Worm (Caenorhabditis elegans): Measurements from ENCODE around the gene sdc-2.

The sdc-2 gene

DNA sequence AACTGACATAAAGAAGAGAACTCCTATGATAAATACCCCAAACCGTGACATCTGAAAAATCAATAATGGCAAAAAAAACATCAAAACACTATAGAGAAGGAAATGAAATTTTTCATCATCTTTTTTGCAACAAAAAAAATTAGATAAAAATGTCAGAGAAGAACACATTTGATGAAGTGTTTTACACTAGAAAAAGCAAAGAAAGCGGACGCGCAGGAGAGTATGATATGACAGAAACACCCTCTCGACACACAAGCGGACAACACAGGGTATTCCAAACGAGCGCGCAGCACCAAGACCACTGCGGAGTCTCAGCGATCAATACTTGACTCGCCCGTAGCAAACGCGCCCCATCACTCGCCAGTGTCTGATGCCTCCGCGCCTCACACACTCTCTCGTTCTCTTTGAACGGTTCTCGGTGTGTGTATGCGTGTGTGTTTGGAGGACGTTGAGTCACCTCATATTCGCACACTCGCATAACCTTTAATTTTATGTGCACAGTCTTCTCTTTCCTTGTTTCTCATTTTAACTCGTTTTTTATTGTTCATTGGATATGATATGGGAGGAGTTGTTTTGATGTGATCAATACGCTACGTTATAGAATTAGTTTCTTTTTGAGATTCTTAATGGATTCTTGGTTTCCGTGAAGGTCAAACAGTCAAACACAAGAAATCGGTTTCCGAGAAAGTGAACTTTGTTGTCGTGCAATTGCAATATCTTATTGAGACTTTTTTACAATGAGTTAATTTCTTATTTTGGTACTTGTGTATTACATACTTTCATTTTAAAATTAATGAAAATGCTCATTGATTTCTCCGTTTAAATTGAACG is 24.2 kb downstream of the sdc-2 start, which contains the start of gene selt-1.1:
Gene selt-1.1, minus strand, starts transcription at position 51 of the 831 bp plus-strand sequence.
- no peak for TF ChIP-seq ceh-45 (GFP tag; IDR thresholded peaks at IDR 0.05)
- no peak for TF ChIP-seq ceh-19 (GFP tag; optimal IDR thresholded peaks at IDR 0.05)
- TF ChIP-seq unc-86 (tag; optimal IDR thresholded peaks at IDR 0.05) = no peak
- peak; percentile 83 for TF ChIP-seq ceh-48 (tag; optimal IDR thresholded peaks at IDR 0.05)
- no peak for TF ChIP-seq zip-5 (tag; optimal IDR thresholded peaks at IDR 0.05)
- no peak for TF ChIP-seq npax-4 (tag; optimal IDR thresholded peaks at IDR 0.05)
- no peak for TF ChIP-seq F13H6.1 (tag; optimal IDR thresholded peaks at IDR 0.05)
- TF ChIP-seq T23F11.4 (GFP tag; optimal IDR thresholded peaks at IDR 0.05) = no peak
- TF ChIP-seq C08G9.2 (tag; optimal IDR thresholded peaks at IDR 0.05) = no peak
- TF ChIP-seq ttx-3 (tag; optimal IDR thresholded peaks at IDR 0.05) = no peak
- TF ChIP-seq unc-42 (tag; optimal IDR thresholded peaks at IDR 0.05) = no peak
- TF ChIP-seq pha-2 (tag; optimal IDR thresholded peaks at IDR 0.05) = no peak
- peak; percentile 85 for TF ChIP-seq ceh-31 (tag; optimal IDR thresholded peaks at IDR 0.05)
- peak; percentile 8 for TF ChIP-seq syd-9 (tag; optimal IDR thresholded peaks at IDR 0.05)
- no peak for TF ChIP-seq hlh-6 (tag; optimal IDR thresholded peaks at IDR 0.05)
- TF ChIP-seq elt-2 (tag; optimal IDR thresholded peaks at IDR 0.05) = peak; percentile 51
- no peak for TF ChIP-seq ceh-24 (tag; optimal IDR thresholded peaks at IDR 0.05)
- TF ChIP-seq nhr-11 (tag; optimal IDR thresholded peaks at IDR 0.05) = no peak
- no peak for TF ChIP-seq C38D4.7 (GFP tag; optimal IDR thresholded peaks at IDR 0.05)
- no peak for TF ChIP-seq pax-1 (tag; optimal IDR thresholded peaks at IDR 0.05)
- TF ChIP-seq hlh-15 (tag; optimal IDR thresholded peaks at IDR 0.05) = no peak
- no peak for TF ChIP-seq ets-4 (tag; optimal IDR thresholded peaks at IDR 0.05)
- peak; percentile 64 for TF ChIP-seq ref-2 (tag; optimal IDR thresholded peaks at IDR 0.05)
- peak; percentile 49 for TF ChIP-seq ceh-34 (tag; optimal IDR thresholded peaks at IDR 0.05)
- TF ChIP-seq sox-2 (GFP tag; IDR thresholded peaks at IDR 0.05) = no peak
- TF ChIP-seq fax-1 (tag; optimal IDR thresholded peaks at IDR 0.05) = peak; percentile 32
- TF ChIP-seq ceh-18 (tag; optimal IDR thresholded peaks at IDR 0.05) = peak; percentile 13
- no peak for TF ChIP-seq hlh-8 (tag; optimal IDR thresholded peaks at IDR 0.05)
- TF ChIP-seq madf-2 (tag; optimal IDR thresholded peaks at IDR 0.05) = peak; percentile 13
- TF ChIP-seq che-1 (tag; optimal IDR thresholded peaks at IDR 0.05) = no peak
- TF ChIP-seq unc-55 (GFP tag; optimal IDR thresholded peaks at IDR 0.05) = peak; percentile 45
- no peak for TF ChIP-seq fkh-6 (tag; optimal IDR thresholded peaks at IDR 0.05)
- TF ChIP-seq fkh-10 (GFP tag; optimal IDR thresholded peaks at IDR 0.05) = no peak
- no peak for TF ChIP-seq ama-1 (optimal IDR thresholded peaks at IDR 0.05)
- TF ChIP-seq gmeb-2 (tag; optimal IDR thresholded peaks at IDR 0.05) = no peak
- peak; percentile 43 for TF ChIP-seq rnt-1 (tag; optimal IDR thresholded peaks at IDR 0.05)
- peak; percentile 24 for TF ChIP-seq hlh-30 (tag; optimal IDR thresholded peaks at IDR 0.05; ENCODE audit: insufficient read depth)
- TF ChIP-seq ceh-30 (tag; optimal IDR thresholded peaks at IDR 0.05) = no peak
- TF ChIP-seq ceh-14 (tag; optimal IDR thresholded peaks at IDR 0.05) = no peak
- no peak for TF ChIP-seq ztf-16 (tag; optimal IDR thresholded peaks at IDR 0.05)
- TF ChIP-seq pha-4 (tag; optimal IDR thresholded peaks at IDR 0.05) = no peak
- no peak for TF ChIP-seq unc-3 (GFP tag; conservative IDR thresholded peaks at IDR 0.05)
- TF ChIP-seq unc-3 (tag; optimal IDR thresholded peaks at IDR 0.05) = no peak
- no peak for TF ChIP-seq Y22D7AL.16 (tag; optimal IDR thresholded peaks at IDR 0.05)
- TF ChIP-seq pros-1 (tag; optimal IDR thresholded peaks at IDR 0.05) = no peak
- peak; percentile 5 for TF ChIP-seq ceh-2 (tag; optimal IDR thresholded peaks at IDR 0.05)
- peak; percentile 2 for TF ChIP-seq eyg-1 (tag; optimal IDR thresholded peaks at IDR 0.05)
- TF ChIP-seq odd-2 (tag; optimal IDR thresholded peaks at IDR 0.05) = no peak
- TF ChIP-seq hlh-13 (GFP tag; optimal IDR thresholded peaks at IDR 0.05) = no peak
- no peak for TF ChIP-seq sox-4 (tag; optimal IDR thresholded peaks at IDR 0.05)
- no peak for TF ChIP-seq pat-9 (tag; optimal IDR thresholded peaks at IDR 0.05)
- no peak for TF ChIP-seq lin-11 (tag; optimal IDR thresholded peaks at IDR 0.05)
- no peak for TF ChIP-seq K02D7.2 (tag; optimal IDR thresholded peaks at IDR 0.05)

Data from whole organism, late embryonic.